Fruit fly (Drosophila melanogaster) whole organism, prepupa: ENCODE measurements around the gene mAChR-C.

ENCODE experiments used
- Blimp-1 ChIP-seq: fragments of 200-800 bp; sonication (Bioruptor generic); optimal IDR thresholded peaks from 3 replicates; lab custom pipeline; 2017; ENCODE audit warnings: missing biosample characterization, missing genetic modification characterization, mild to moderate bottlenecking, moderate library complexity, missing genetic modification reagents
- CG10669 ChIP-seq: fragments of 200-800 bp; sonication (Bioruptor generic); optimal IDR thresholded peaks from 3 replicates; lab custom pipeline; 2018; ENCODE audit warnings: missing biosample characterization, mild to moderate bottlenecking, missing genetic modification characterization, moderate library complexity
- CG11294 ChIP-seq: fragments of 200-800 bp; sonication (Bioruptor generic); IDR thresholded peaks from 2 replicates; pipeline ENCODE4 v1.3.6; 2022; ENCODE audit warnings: missing biosample characterization, missing genetic modification characterization
- CG11762 ChIP-seq: fragments of 200-800 bp; sonication (Bioruptor generic); optimal IDR thresholded peaks from 3 replicates; lab custom pipeline; 2016; ENCODE audit warnings: missing biosample characterization, missing genetic modification characterization; ENCODE audit not compliant: insufficient read depth
- CG11902 ChIP-seq: fragments of 200-800 bp; sonication (Bioruptor generic); optimal IDR thresholded peaks from 3 replicates; lab custom pipeline; 2016; ENCODE audit warnings: missing biosample characterization, missing genetic modification characterization
- CG15336 ChIP-seq: fragments of 200-800 bp; sonication (Bioruptor generic); IDR thresholded peaks from 2 replicates; pipeline ENCODE4 v1.3.6; 2022; ENCODE audit warnings: missing biosample characterization, missing genetic modification characterization
- CG1621 ChIP-seq: fragments of 200-800 bp; sonication (Bioruptor generic); optimal IDR thresholded peaks from 3 replicates; lab custom pipeline; 2018; ENCODE audit warnings: missing biosample characterization, mild to moderate bottlenecking, missing genetic modification characterization
- CG16779 ChIP-seq: fragments of 200-800 bp; sonication (Bioruptor generic); optimal IDR thresholded peaks from 3 replicates; lab custom pipeline; 2017; ENCODE audit warnings: missing biosample characterization, mild to moderate bottlenecking, missing genetic modification characterization
- CG3032 ChIP-seq: fragments of 200-800 bp; optimal IDR thresholded peaks from 2 replicates; lab custom pipeline; 2019; ENCODE audit warnings: missing biosample characterization, mild to moderate bottlenecking, missing genetic modification characterization, moderate library complexity
- CG32006 ChIP-seq: fragments of 200-800 bp; sonication (Bioruptor generic); optimal IDR thresholded peaks from 3 replicates; lab custom pipeline; 2017; ENCODE audit warnings: missing biosample characterization, mild to moderate bottlenecking, missing genetic modification characterization
- CG34406 ChIP-seq: fragments of 200-800 bp; sonication (Bioruptor generic); optimal IDR thresholded peaks from 3 replicates; lab custom pipeline; 2016; ENCODE audit warnings: missing biosample characterization, missing genetic modification characterization
- CG4318 ChIP-seq: fragments of 200-800 bp; sonication (Bioruptor generic); optimal IDR thresholded peaks from 3 replicates; lab custom pipeline; 2017; ENCODE audit warnings: missing biosample characterization, mild to moderate bottlenecking, missing genetic modification characterization
- CG6276 ChIP-seq: fragments of 200-800 bp; sonication (Bioruptor generic); optimal IDR thresholded peaks from 2 replicates; lab custom pipeline; 2017; ENCODE audit warnings: missing biosample characterization, mild to moderate bottlenecking, missing genetic modification characterization
- CG6792 ChIP-seq: fragments of 200-800 bp; sonication (Bioruptor generic); optimal IDR thresholded peaks from 3 replicates; lab custom pipeline; 2016; ENCODE audit warnings: missing biosample characterization, missing genetic modification characterization
- CG6808 ChIP-seq: fragments of 200-800 bp; sonication (Bioruptor generic); optimal IDR thresholded peaks from 3 replicates; lab custom pipeline; 2017; ENCODE audit warnings: missing biosample characterization, missing genetic modification characterization, mild to moderate bottlenecking, moderate library complexity, missing genetic modification reagents
- CG6854 ChIP-seq: fragments of 200-800 bp; sonication (Bioruptor generic); optimal IDR thresholded peaks from 2 replicates; lab custom pipeline; 2017; ENCODE audit warnings: missing biosample characterization, mild to moderate bottlenecking, missing genetic modification characterization
- CG7368 ChIP-seq: fragments of 200-800 bp; sonication (Bioruptor generic); optimal IDR thresholded peaks from 3 replicates; lab custom pipeline; 2016; ENCODE audit warnings: missing biosample characterization, missing genetic modification characterization
- CG8119 ChIP-seq: fragments of 200-800 bp; sonication (Bioruptor generic); IDR thresholded peaks from 3 replicates; pipeline ENCODE4 v1.3.6; 2022; ENCODE audit warnings: missing biosample characterization, missing genetic modification characterization
- CG8319 ChIP-seq: fragments of 200-800 bp; sonication (Bioruptor generic); optimal IDR thresholded peaks from 3 replicates; lab custom pipeline; 2016; ENCODE audit warnings: missing biosample characterization, missing genetic modification characterization
- CG8632 ChIP-seq: fragments of 200-800 bp; sonication (Bioruptor generic); optimal IDR thresholded peaks from 3 replicates; lab custom pipeline; 2016; ENCODE audit warnings: missing biosample characterization, missing genetic modification characterization
- CG9139 ChIP-seq: fragments of 200-800 bp; sonication (Bioruptor generic); optimal IDR thresholded peaks from 3 replicates; lab custom pipeline; 2017; ENCODE audit warnings: missing biosample characterization, mild to moderate bottlenecking, missing genetic modification characterization
- Eip75B ChIP-seq: fragments of 200-800 bp; sonication (Bioruptor generic); optimal IDR thresholded peaks from 3 replicates; lab custom pipeline; 2016; ENCODE audit warnings: missing biosample characterization, missing genetic modification characterization
- Eip78C ChIP-seq: fragments of 200-800 bp; sonication (Bioruptor generic); peaks from one replicate; lab custom pipeline; 2016; ENCODE audit warnings: missing biosample characterization, missing genetic modification characterization
- Eip93F ChIP-seq: fragments of 200-800 bp; sonication (Bioruptor generic); optimal IDR thresholded peaks from 2 replicates; lab custom pipeline; 2016; ENCODE audit warnings: missing biosample characterization, mild to moderate bottlenecking, missing genetic modification characterization
- Ets21C ChIP-seq: fragments of 200-800 bp; sonication (Bioruptor generic); optimal IDR thresholded peaks from 3 replicates; lab custom pipeline; 2016; ENCODE audit warnings: missing biosample characterization, missing genetic modification characterization
- Gug ChIP-seq: fragments of 200-800 bp; sonication (Bioruptor generic); IDR thresholded peaks from 2 replicates; pipeline ENCODE4 v1.3.6; 2022; ENCODE audit warnings: missing biosample characterization, missing genetic modification characterization
- Hr38 ChIP-seq: sonication (Bioruptor generic); optimal IDR thresholded peaks from 2 replicates; lab custom pipeline; 2016; ENCODE audit warnings: missing biosample characterization, missing genetic modification characterization
- Hr39 ChIP-seq: fragments of 200-800 bp; sonication (Bioruptor generic); optimal IDR thresholded peaks from 2 replicates; lab custom pipeline; 2016; ENCODE audit warnings: missing biosample characterization, missing genetic modification characterization
- Hr4 ChIP-seq: fragments of 200-800 bp; sonication (Bioruptor generic); optimal IDR thresholded peaks from 3 replicates; lab custom pipeline; 2016; ENCODE audit warnings: missing biosample characterization, missing genetic modification characterization
- Met ChIP-seq: fragments of 200-800 bp; sonication (Bioruptor generic); optimal IDR thresholded peaks from 3 replicates; lab custom pipeline; 2016; ENCODE audit warnings: missing biosample characterization, missing genetic modification characterization
- OdsH ChIP-seq: fragments of 200-800 bp; sonication (Bioruptor generic); optimal IDR thresholded peaks from 3 replicates; lab custom pipeline; 2016; ENCODE audit warnings: missing biosample characterization, missing genetic modification characterization
- Smox ChIP-seq: fragments of 200-800 bp; sonication (Bioruptor generic); optimal IDR thresholded peaks from 3 replicates; lab custom pipeline; 2016; ENCODE audit warnings: missing biosample characterization, missing genetic modification characterization
- Sox102F ChIP-seq: fragments of 200-800 bp; sonication (Bioruptor generic); optimal IDR thresholded peaks from 2 replicates; lab custom pipeline; 2016; ENCODE audit warnings: missing biosample characterization, mild to moderate bottlenecking, missing genetic modification characterization
- Sox14 ChIP-seq: fragments of 200-800 bp; sonication (Bioruptor generic); optimal IDR thresholded peaks from 3 replicates; lab custom pipeline; 2016; ENCODE audit warnings: missing biosample characterization, missing genetic modification characterization
- Sox15 ChIP-seq: fragments of 200-800 bp; sonication (Bioruptor generic); optimal IDR thresholded peaks from 3 replicates; lab custom pipeline; 2016; ENCODE audit warnings: missing biosample characterization, missing genetic modification characterization
- achi ChIP-seq: fragments of 200-800 bp; sonication (Bioruptor generic); optimal IDR thresholded peaks from 3 replicates; lab custom pipeline; 2016; ENCODE audit warnings: missing biosample characterization, missing genetic modification characterization
- acj6 ChIP-seq: fragments of 200-800 bp; sonication (Bioruptor generic); optimal IDR thresholded peaks from 3 replicates; lab custom pipeline; 2016; ENCODE audit warnings: missing biosample characterization, missing genetic modification characterization
- cyc ChIP-seq: fragments of 200-800 bp; sonication (Bioruptor generic); optimal IDR thresholded peaks from 3 replicates; lab custom pipeline; 2016; ENCODE audit warnings: missing biosample characterization, missing genetic modification characterization
- dac ChIP-seq: fragments of 200-800 bp; sonication (Bioruptor generic); optimal IDR thresholded peaks from 2 replicates; lab custom pipeline; 2017; ENCODE audit warnings: missing biosample characterization, mild to moderate bottlenecking, missing genetic modification characterization
- dsx ChIP-seq: fragments of 200-800 bp; optimal IDR thresholded peaks from 3 replicates; lab custom pipeline; 2019; ENCODE audit warnings: missing biosample characterization, mild to moderate bottlenecking, missing genetic modification characterization, moderate library complexity; ENCODE audit not compliant: poor library complexity, severe bottlenecking
- fd59A ChIP-seq: fragments of 200-800 bp; sonication (Bioruptor generic); optimal IDR thresholded peaks from 2 replicates; lab custom pipeline; 2017; ENCODE audit warnings: missing biosample characterization, mild to moderate bottlenecking, missing genetic modification characterization, missing genetic modification reagents
- fd85E ChIP-seq: fragments of 200-800 bp; sonication (Bioruptor generic); optimal IDR thresholded peaks from 3 replicates; lab custom pipeline; 2016; ENCODE audit warnings: missing biosample characterization, missing genetic modification characterization
- fkh ChIP-seq: fragments of 200-800 bp; sonication (Bioruptor generic); optimal IDR thresholded peaks from 3 replicates; lab custom pipeline; 2017; ENCODE audit warnings: missing biosample characterization, mild to moderate bottlenecking, missing genetic modification characterization, moderate library complexity
- lz ChIP-seq: fragments of 200-800 bp; sonication (Bioruptor generic); optimal IDR thresholded peaks from 3 replicates; lab custom pipeline; 2016; ENCODE audit warnings: missing biosample characterization, missing genetic modification characterization
- pdm3 ChIP-seq: fragments of 200-800 bp; sonication (Bioruptor generic); optimal IDR thresholded peaks from 3 replicates; lab custom pipeline; 2016; ENCODE audit warnings: missing biosample characterization, missing genetic modification characterization
- salr ChIP-seq, 2 experiments: fragments of 200-800 bp; sonication (Bioruptor generic); optimal IDR thresholded peaks; 3 replicates each; lab custom pipeline; 2016 to 2018; ENCODE audit warnings: missing biosample characterization in 2 of 2, missing genetic modification characterization in 2 of 2, mild to moderate bottlenecking in 1 of 2
- spab ChIP-seq: fragments of 200-800 bp; sonication (Bioruptor generic); optimal IDR thresholded peaks from 2 replicates; lab custom pipeline; 2017; ENCODE audit warnings: missing biosample characterization, mild to moderate bottlenecking, missing genetic modification characterization, missing genetic modification reagents
- ss ChIP-seq, 2 experiments: fragments of 200-800 bp; sonication (Bioruptor generic); optimal IDR thresholded peaks; 2 replicates in 1 of 2; 3 replicates in 1 of 2; lab custom pipeline; 2017 to 2018; ENCODE audit warnings: mild to moderate bottlenecking in 2 of 2, missing biosample characterization in 2 of 2, missing genetic modification characterization in 2 of 2, moderate library complexity in 1 of 2
- svp ChIP-seq: fragments of 200-800 bp; sonication (Bioruptor generic); peaks from one replicate; lab custom pipeline; 2016; ENCODE audit warnings: missing biosample characterization, missing genetic modification characterization
- topi ChIP-seq: fragments of 200-800 bp; sonication (Bioruptor generic); optimal IDR thresholded peaks from 3 replicates; lab custom pipeline; 2016; ENCODE audit warnings: missing biosample characterization, missing genetic modification characterization

The mAChR-C gene

dm6 chrX:6867175-6868023 lies 34.9 kb upstream of the mAChR-C start, which contains the start of gene CG14434:
Gene CG14434, minus strand, starts transcription at chrX:6867194.
- peak; percentile 88 for TF ChIP-seq CG6276
- no peak for TF ChIP-seq CG6854 (GFP tag; lab: Kevin White, UChicago)
- TF ChIP-seq spab (GFP tag; lab: Kevin White, UChicago) = peak; percentile 84
- TF ChIP-seq CG6808 (GFP tag; lab: Kevin White, UChicago) = peak; percentile 88
- peak; percentile 76 for TF ChIP-seq Sox15 (GFP tag; lab: Kevin White, UChicago)
- peak; percentile 95 for TF ChIP-seq Eip78C (GFP tag; lab: Kevin White, UChicago)
- no peak for TF ChIP-seq CG1621 (tag; lab: Kevin White, UChicago)
- peak; percentile 94 for TF ChIP-seq CG32006 (GFP tag; lab: Kevin White, UChicago)
- peak; percentile 78 for TF ChIP-seq Sox102F (GFP tag; lab: Kevin White, UChicago)
- TF ChIP-seq ss (GFP tag; optimal IDR thresholded peaks at IDR 0.05; lab: Kevin White, UChicago) = peak; percentile 11 to 66
- TF ChIP-seq Hr4 (GFP tag; lab: Kevin White, UChicago) = peak; percentile 82
- peak; percentile 68 for TF ChIP-seq CG6792 (GFP tag; lab: Kevin White, UChicago)
- peak; percentile 74 for TF ChIP-seq fd59A (GFP tag; lab: Kevin White, UChicago)
- TF ChIP-seq salr (GFP tag; optimal IDR thresholded peaks at IDR 0.05; lab: Kevin White, UChicago) = peak in 1 of 2 experiments; percentile 93
- TF ChIP-seq pdm3 = peak; percentile 77
- TF ChIP-seq lz = peak; percentile 80
- TF ChIP-seq CG8119 (GFP tag; lab: Robert Waterston, UW) = peak; percentile 55; the same call in 2 of the 3 replicates
- peak; percentile 65 for TF ChIP-seq CG11902 (GFP tag; lab: Kevin White, UChicago)
- TF ChIP-seq Ets21C (GFP tag; lab: Kevin White, UChicago) = peak; percentile 49
- TF ChIP-seq Hr39 (GFP tag; lab: Kevin White, UChicago) = peak; percentile 67
- peak; percentile 67 for TF ChIP-seq CG11762 (GFP tag; lab: Kevin White, UChicago)
- TF ChIP-seq CG34406 (GFP tag; lab: Kevin White, UChicago) = peak; percentile 73
- peak; percentile 45 for TF ChIP-seq dac (GFP tag; lab: Kevin White, UChicago)
- peak; percentile 62 for TF ChIP-seq cyc (GFP tag; lab: Kevin White, UChicago)
- peak; percentile 78 for TF ChIP-seq achi (GFP tag; lab: Kevin White, UChicago)
- peak; percentile 41 for TF ChIP-seq CG7368
- TF ChIP-seq Met (GFP tag; lab: Kevin White, UChicago) = peak; percentile 83
- TF ChIP-seq Eip75B (GFP tag; lab: Kevin White, UChicago) = peak; percentile 75
- TF ChIP-seq CG8319 (GFP tag; lab: Kevin White, UChicago) = peak; percentile 56
- TF ChIP-seq Eip93F (GFP tag; lab: Kevin White, UChicago) = no peak
- TF ChIP-seq Smox (GFP tag; lab: Kevin White, UChicago) = peak; percentile 77
- peak; percentile 6; the same call in 1 of the 2 replicates for TF ChIP-seq CG11294
- TF ChIP-seq Gug = peak; percentile 33
- no peak for TF ChIP-seq fd85E (GFP tag; lab: Kevin White, UChicago)
- no peak for TF ChIP-seq Hr38 (GFP tag; lab: Kevin White, UChicago)
- peak; percentile 75 for TF ChIP-seq CG3032 (tag; lab: Kevin White, UChicago)
- TF ChIP-seq Blimp-1 (GFP tag; lab: Kevin White, UChicago) = peak; percentile 59
- TF ChIP-seq CG8632 (GFP tag; lab: Kevin White, UChicago) = peak; percentile 83
- TF ChIP-seq acj6 = peak; percentile 73
- TF ChIP-seq svp (GFP tag; lab: Kevin White, UChicago) = peak; percentile 87
- peak; percentile 90 for TF ChIP-seq CG4318 (GFP tag; lab: Kevin White, UChicago)
- peak; percentile 45 for TF ChIP-seq CG16779 (tag; lab: Kevin White, UChicago)
- peak; percentile 49 for TF ChIP-seq CG15336 (GFP tag; lab: Robert Waterston, UW)
- TF ChIP-seq CG10669 (GFP tag; lab: Kevin White, UChicago) = peak; percentile 75
- TF ChIP-seq topi = peak; percentile 82
- TF ChIP-seq OdsH (GFP tag; lab: Kevin White, UChicago) = peak; percentile 81
- TF ChIP-seq Sox14 (GFP tag; lab: Kevin White, UChicago) = peak; percentile 79
- peak; percentile 43 for TF ChIP-seq dsx
- TF ChIP-seq fkh = peak; percentile 5
- TF ChIP-seq CG9139 (GFP tag; lab: Kevin White, UChicago) = peak; percentile 37
